Worm (Caenorhabditis elegans) whole organism, L1 larva: ENCODE data around the gene Y54G11A.9.
A peak's percentile ranks its signal among the peaks of the same experiment; 100 is the strongest.

ENCODE experiments used
- C04F5.9 ChIP-seq: sonication (generic microtip); optimal IDR thresholded peaks from 2 replicates; lab custom pipeline; 2016; ENCODE audit warnings: missing genetic modification characterization, missing compliant biosample characterization
- C16A3.4 ChIP-seq: fragments of 150-350 bp; optimal IDR thresholded peaks from 2 replicates; lab custom pipeline; 2014; ENCODE audit warnings: missing biosample characterization, missing genetic modification characterization
- C34B4.2 ChIP-seq: sonication (generic microtip); optimal IDR thresholded peaks from 2 replicates; lab custom pipeline; 2017; ENCODE audit warnings: mild to moderate bottlenecking, missing genetic modification characterization, missing compliant biosample characterization
- F16B12.6 ChIP-seq: fragments of 150-350 bp; optimal IDR thresholded peaks from 2 replicates; lab custom pipeline; 2014; ENCODE audit warnings: missing biosample characterization, missing genetic modification characterization
- aha-1 ChIP-seq: fragments of 150-350 bp; optimal IDR thresholded peaks from 2 replicates; lab custom pipeline; 2014; ENCODE audit warnings: missing biosample characterization, missing genetic modification characterization
- aly-2 ChIP-seq: fragments of 150-350 bp; optimal IDR thresholded peaks from 2 replicates; lab custom pipeline; 2014; ENCODE audit warnings: missing biosample characterization, missing genetic modification characterization
- ceh-8 ChIP-seq: fragments of 200-800 bp; sonication (Bioruptor generic); optimal IDR thresholded peaks from 2 replicates; lab custom pipeline; 2018; ENCODE audit warnings: mild to moderate bottlenecking, missing genetic modification characterization, moderate library complexity, missing compliant biosample characterization
- ceh-82 ChIP-seq, 3 experiments: fragments of 150-350 bp in 1 of 3; sonication (generic microtip) in 2 of 3; optimal IDR thresholded peaks; 2 replicates each; lab custom pipeline; 2014 to 2017; ENCODE audit warnings: missing biosample characterization in 3 of 3, missing genetic modification characterization in 3 of 3
- ceh-88 ChIP-seq: fragments of 200-800 bp; sonication (Bioruptor generic); IDR thresholded peaks from 2 replicates; pipeline ENCODE4 v1.3.6; 2022; ENCODE audit warnings: missing genetic modification characterization, missing compliant biosample characterization
- dpl-1 ChIP-seq, 3 experiments: fragments of 150-350 bp in 2 of 3; sonication (generic microtip) in 1 of 3; optimal IDR thresholded peaks; 2 replicates each; lab custom pipeline; 2014 to 2017; ENCODE audit warnings: missing biosample characterization in 3 of 3, missing genetic modification characterization in 3 of 3, missing genetic modification reagents in 3 of 3
- efl-1 ChIP-seq, 4 experiments: fragments of 150-350 bp; optimal IDR thresholded peaks in 3 of 4; peaks in 1 of 4; 1 replicate in 1 of 4; 2 replicates in 3 of 4; lab custom pipeline; 2014; ENCODE audit warnings: missing biosample characterization in 2 of 4, missing genetic modification characterization in 2 of 4, missing genetic modification reagents in 2 of 4
- egl-13 ChIP-seq: sonication (generic microtip); optimal IDR thresholded peaks from 2 replicates; lab custom pipeline; 2016; ENCODE audit warnings: missing genotype, missing genetic modification reagents, missing genetic modification characterization, missing compliant biosample characterization
- egl-27 ChIP-seq, 2 experiments: fragments of 150-350 bp in 1 of 2; sonication (generic microtip); optimal IDR thresholded peaks; 3 replicates each; lab custom pipeline; 2017 to 2018; ENCODE audit warnings: missing biosample characterization in 2 of 2, missing genetic modification characterization in 2 of 2, missing genetic modification reagents in 2 of 2
- fkh-10 ChIP-seq: sonication (generic microtip); optimal IDR thresholded peaks from 2 replicates; lab custom pipeline; 2017; ENCODE audit warnings: missing biosample characterization, missing genetic modification reagents, missing genetic modification characterization
- fkh-8 ChIP-seq: sonication (generic microtip); optimal IDR thresholded peaks from 2 replicates; lab custom pipeline; 2016; ENCODE audit warnings: mild to moderate bottlenecking, missing genetic modification characterization, missing compliant biosample characterization
- hlh-17 ChIP-seq: fragments of 200-800 bp; sonication (Bioruptor generic); optimal IDR thresholded peaks from 2 replicates; lab custom pipeline; 2018; ENCODE audit warnings: missing genetic modification characterization, mild to moderate bottlenecking, missing compliant biosample characterization, moderate library complexity, borderline replicate concordance
- hlh-4 ChIP-seq: sonication (generic microtip); optimal IDR thresholded peaks from 2 replicates; lab custom pipeline; 2016; ENCODE audit warnings: mild to moderate bottlenecking, missing genetic modification characterization, missing compliant biosample characterization
- isw-1 ChIP-seq: fragments of 200-800 bp; sonication (Bioruptor generic); IDR thresholded peaks from 2 replicates; pipeline ENCODE4 v1.3.6; 2022; ENCODE audit warnings: missing genetic modification characterization, missing compliant biosample characterization
- lin-13 ChIP-seq: fragments of 150-350 bp; optimal IDR thresholded peaks from 2 replicates; lab custom pipeline; 2014; ENCODE audit warnings: missing biosample characterization, missing genetic modification reagents, missing genetic modification characterization
- lin-14 ChIP-seq: fragments of 200-800 bp; sonication (Bioruptor generic); optimal IDR thresholded peaks from 2 replicates; lab custom pipeline; 2018; ENCODE audit warnings: mild to moderate bottlenecking, missing genetic modification characterization, moderate library complexity, missing compliant biosample characterization
- lin-15B ChIP-seq: fragments of 150-350 bp; sonication (generic microtip); optimal IDR thresholded peaks from 3 replicates; lab custom pipeline; 2014; ENCODE audit warnings: missing biosample characterization, missing genetic modification characterization
- lir-3 ChIP-seq: sonication (generic microtip); optimal IDR thresholded peaks from 2 replicates; lab custom pipeline; 2016; ENCODE audit warnings: mild to moderate bottlenecking, missing genetic modification characterization, moderate library complexity, missing compliant biosample characterization; ENCODE audit not compliant: poor library complexity
- mab-9 ChIP-seq: fragments of 200-800 bp; sonication (Bioruptor generic); IDR thresholded peaks from 2 replicates; pipeline ENCODE4 v1.3.6; 2022; ENCODE audit warnings: missing genetic modification reagents, missing genetic modification characterization, missing compliant biosample characterization
- nhr-11 ChIP-seq: fragments of 150-350 bp; optimal IDR thresholded peaks from 2 replicates; lab custom pipeline; 2014; ENCODE audit warnings: missing biosample characterization, missing genetic modification characterization
- nhr-19 ChIP-seq: fragments of 200-800 bp; sonication (Bioruptor generic); conservative IDR thresholded peaks from 2 replicates; pipeline ENCODE4 v1.3.6; 2022; ENCODE audit warnings: missing genetic modification characterization, missing compliant biosample characterization
- nhr-20 ChIP-seq: sonication (generic microtip); optimal IDR thresholded peaks from 2 replicates; lab custom pipeline; 2016; ENCODE audit warnings: mild to moderate bottlenecking, missing genetic modification characterization, missing compliant biosample characterization
- nhr-237 ChIP-seq: fragments of 150-350 bp; optimal IDR thresholded peaks from 2 replicates; lab custom pipeline; 2014; ENCODE audit warnings: missing biosample characterization, missing genetic modification characterization
- nhr-28 ChIP-seq: fragments of 150-350 bp; optimal IDR thresholded peaks from 2 replicates; lab custom pipeline; 2014; ENCODE audit warnings: missing biosample characterization, missing genetic modification characterization
- nhr-47 ChIP-seq: sonication (generic microtip); optimal IDR thresholded peaks from 2 replicates; lab custom pipeline; 2016; ENCODE audit warnings: mild to moderate bottlenecking, missing genetic modification characterization, moderate library complexity, missing compliant biosample characterization
- nhr-71 ChIP-seq: sonication (generic microtip); optimal IDR thresholded peaks from 2 replicates; lab custom pipeline; 2016; ENCODE audit warnings: mild to moderate bottlenecking, missing genetic modification characterization, moderate library complexity, missing compliant biosample characterization
- nhr-77 ChIP-seq: fragments of 150-350 bp; optimal IDR thresholded peaks from 2 replicates; lab custom pipeline; 2014; ENCODE audit warnings: missing biosample characterization, missing genetic modification characterization
- nhr-84 ChIP-seq: sonication (generic microtip); optimal IDR thresholded peaks from 2 replicates; lab custom pipeline; 2017; ENCODE audit warnings: missing biosample characterization, missing genetic modification characterization
- nhr-85 ChIP-seq: sonication (generic microtip); peaks from one replicate; lab custom pipeline; 2016; ENCODE audit warnings: missing genetic modification characterization, inconsistent platforms, missing compliant biosample characterization
- pag-3 ChIP-seq: sonication (generic microtip); optimal IDR thresholded peaks from 2 replicates; lab custom pipeline; 2017; ENCODE audit warnings: missing genetic modification characterization, mild to moderate bottlenecking, missing compliant biosample characterization, antibody characterized with exemption, borderline replicate concordance; ENCODE audit not compliant: insufficient read depth
- rnt-1 ChIP-seq: sonication (generic microtip); optimal IDR thresholded peaks from 2 replicates; lab custom pipeline; 2016; ENCODE audit warnings: mild to moderate bottlenecking, missing genetic modification characterization, moderate library complexity, missing compliant biosample characterization
- skn-1 ChIP-seq: fragments of 150-350 bp; optimal IDR thresholded peaks from 2 replicates; lab custom pipeline; 2014; ENCODE audit warnings: missing biosample characterization, missing genetic modification characterization
- snpc-4 ChIP-seq: fragments of 150-350 bp; optimal IDR thresholded peaks from 2 replicates; lab custom pipeline; 2014; ENCODE audit warnings: missing biosample characterization, missing genetic modification characterization
- snu-23 ChIP-seq: sonication (generic microtip); optimal IDR thresholded peaks from 2 replicates; lab custom pipeline; 2016; ENCODE audit warnings: missing genetic modification characterization, missing compliant biosample characterization
- sox-4 ChIP-seq: sonication (generic microtip); optimal IDR thresholded peaks from 2 replicates; lab custom pipeline; 2016; ENCODE audit warnings: missing genetic modification characterization, missing compliant biosample characterization
- swsn-7 ChIP-seq: sonication (generic microtip); optimal IDR thresholded peaks from 2 replicates; lab custom pipeline; 2016; ENCODE audit warnings: missing genetic modification characterization, missing compliant biosample characterization
- tbx-2 ChIP-seq: sonication (generic microtip); optimal IDR thresholded peaks from 2 replicates; lab custom pipeline; 2016; ENCODE audit warnings: missing genetic modification characterization, missing compliant biosample characterization
- unc-130 ChIP-seq: fragments of 150-350 bp; optimal IDR thresholded peaks from 2 replicates; lab custom pipeline; 2017; ENCODE audit warnings: missing biosample characterization, missing genetic modification characterization, inconsistent platforms
- unc-30 ChIP-seq: sonication (generic microtip); optimal IDR thresholded peaks from 2 replicates; lab custom pipeline; 2017; ENCODE audit warnings: missing biosample characterization, missing genetic modification characterization
- unc-62 ChIP-seq: fragments of 150-350 bp; optimal IDR thresholded peaks from 2 replicates; lab custom pipeline; 2014; ENCODE audit warnings: missing biosample characterization, missing genetic modification reagents, missing genetic modification characterization
- unc-86 ChIP-seq: sonication (generic microtip); optimal IDR thresholded peaks from 2 replicates; lab custom pipeline; 2016; ENCODE audit warnings: missing genetic modification characterization, missing compliant biosample characterization
- xbp-1 ChIP-seq: sonication (generic microtip); optimal IDR thresholded peaks from 2 replicates; lab custom pipeline; 2016; ENCODE audit warnings: missing genetic modification characterization, missing compliant biosample characterization

The Y54G11A.9 gene

ce11 chrII:14377796-14378195 is 31.6 kb upstream of the Y54G11A.9 start, which contains the start of gene acr-20:
Gene acr-20 (minus strand): TSS chrII:14377896.
- TF ChIP-seq efl-1 (optimal IDR thresholded peaks at IDR 0.05; lab: Kevin White, UChicago), result no peak
- no peak for TF ChIP-seq efl-1 (GFP tag; optimal IDR thresholded peaks at IDR 0.05 in 1 of 2; lab: Kevin White, UChicago)
- TF ChIP-seq rnt-1 (tag; lab: Kevin White, UChicago), result no peak
- TF ChIP-seq nhr-11 (tag; lab: Kevin White, UChicago), result no peak
- no peak for TF ChIP-seq unc-62 (GFP tag; lab: Kevin White, UChicago)
- no peak for TF ChIP-seq snu-23 (GFP tag; lab: Kevin White, UChicago)
- TF ChIP-seq nhr-71, result no peak
- no peak for TF ChIP-seq nhr-28 (tag; lab: Kevin White, UChicago)
- no peak for TF ChIP-seq pag-3 (tag; lab: Kevin White, UChicago)
- no peak for TF ChIP-seq hlh-4 (tag; lab: Kevin White, UChicago)
- no peak for TF ChIP-seq fkh-8 (tag; lab: Kevin White, UChicago)
- no peak for TF ChIP-seq xbp-1 (tag; lab: Kevin White, UChicago)
- TF ChIP-seq ceh-8, result no peak
- no peak for TF ChIP-seq egl-27 (tag; optimal IDR thresholded peaks at IDR 0.05; lab: Kevin White, UChicago)
- TF ChIP-seq lir-3 (tag; lab: Kevin White, UChicago), result no peak
- TF ChIP-seq nhr-84, result no peak
- no peak for TF ChIP-seq lin-13 (GFP tag; lab: Kevin White, UChicago)
- TF ChIP-seq ceh-88, result no peak

DNA sequence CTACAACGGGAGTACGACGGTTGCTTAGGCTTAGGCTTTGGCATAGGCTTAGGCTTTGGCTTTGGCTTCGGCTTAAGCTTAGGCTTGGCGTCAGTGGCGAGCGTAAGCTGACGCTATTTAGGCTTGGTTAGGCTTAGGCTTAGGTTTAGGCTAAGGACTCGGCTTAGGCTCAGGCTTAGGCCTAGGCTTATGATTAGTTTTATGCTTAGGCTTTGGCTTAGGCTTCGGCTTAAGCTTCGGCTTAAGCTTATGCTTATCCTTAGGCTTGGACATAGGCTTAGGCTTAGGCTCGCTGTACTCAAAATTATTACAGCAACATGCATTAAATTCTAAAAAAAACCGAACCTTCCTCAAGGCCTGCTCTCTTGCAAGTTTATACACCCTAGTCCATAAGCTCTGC is 28.4 kb upstream of the Y54G11A.9 start:
- TF ChIP-seq tbx-2, result no peak
- no peak for TF ChIP-seq snpc-4 (tag; lab: Kevin White, UChicago)
- TF ChIP-seq pag-3 (tag; lab: Kevin White, UChicago), result no peak
- TF ChIP-seq skn-1 (tag; lab: Kevin White, UChicago), result no peak
- TF ChIP-seq egl-13 (tag; lab: Kevin White, UChicago), result no peak
- no peak for TF ChIP-seq unc-30 (tag; lab: Kevin White, UChicago)
- TF ChIP-seq aly-2 (tag; lab: Kevin White, UChicago), result no peak
- no peak for TF ChIP-seq nhr-19 (GFP tag; lab: Robert Waterston, UW)

DNA sequence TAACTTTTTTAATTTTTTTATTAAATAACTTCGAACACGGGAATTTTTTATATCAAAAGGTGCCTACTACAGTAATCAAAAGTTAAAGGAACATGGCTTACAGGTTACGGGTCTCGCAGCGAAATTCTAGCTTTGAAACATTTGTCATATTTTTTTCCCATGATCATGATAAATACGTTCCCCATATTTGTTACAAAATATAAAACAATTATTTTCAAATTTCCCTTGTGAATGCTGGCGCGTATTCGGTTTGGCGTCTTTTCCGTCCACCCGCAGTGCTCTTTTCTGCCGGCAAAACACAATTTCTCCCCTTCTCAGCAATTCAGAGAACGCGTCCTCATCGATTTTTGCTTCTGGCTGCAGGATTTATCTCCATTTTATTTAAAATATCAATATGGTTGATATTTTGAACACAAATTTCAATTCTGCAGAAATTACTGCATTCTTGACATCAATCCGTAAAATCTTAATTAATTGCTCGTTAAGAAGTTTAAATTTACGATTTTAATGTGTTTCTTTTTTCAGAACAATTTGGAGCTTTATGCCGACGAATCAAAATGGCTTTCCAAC is 19.0 kb upstream of the Y54G11A.9 start, which contains the start of gene imb-2:
TSS of gene imb-2 (plus strand) at position 520 of the 570 bp plus-strand sequence.
- TF ChIP-seq ceh-82 (tag; optimal IDR thresholded peaks at IDR 0.05; lab: Kevin White, UChicago) (peak in 1 of 3 experiments; percentile 62), xbp-1 (tag; lab: Kevin White, UChicago) (peak; percentile 9), nhr-85 (tag; lab: Kevin White, UChicago) (peak; percentile 19), nhr-77 (tag; lab: Kevin White, UChicago) (peak; percentile 72), nhr-11 (tag; lab: Kevin White, UChicago) (no peak), lin-15B (peak; percentile 58), lin-14 (GFP tag; lab: Kevin White, UChicago) (peak; percentile 75), mab-9 (GFP tag; lab: Robert Waterston, UW) (no peak), nhr-47 (tag; lab: Kevin White, UChicago) (peak; percentile 46), nhr-71 (peak; percentile 73), snu-23 (GFP tag; lab: Kevin White, UChicago) (peak; percentile 46), snpc-4 (tag; lab: Kevin White, UChicago) (peak; percentile 34), fkh-10 (peak; percentile 5), skn-1 (tag; lab: Kevin White, UChicago) (no peak), unc-86 (tag; lab: Kevin White, UChicago) (peak; percentile 33), hlh-17 (GFP tag; lab: Kevin White, UChicago) (no peak), lin-13 (GFP tag; lab: Kevin White, UChicago) (peak; percentile 49), dpl-1 (GFP tag; optimal IDR thresholded peaks at IDR 0.05; lab: Kevin White, UChicago) (peak; percentile 60 to 83 (median 72)), rnt-1 (tag; lab: Kevin White, UChicago) (peak; percentile 32), tbx-2 (peak; percentile 4), isw-1 (peak; percentile 9; the same call in 1 of the 2 replicates), nhr-237 (no peak), nhr-20 (tag; lab: Kevin White, UChicago) (peak; percentile 30), pag-3 (tag; lab: Kevin White, UChicago) (no peak), C16A3.4 (peak; percentile 51), F16B12.6 (tag; lab: Kevin White, UChicago) (peak; percentile 51), swsn-7 (tag; lab: Kevin White, UChicago) (peak; percentile 45), unc-130 (no peak), C34B4.2 (no peak), fkh-8 (tag; lab: Kevin White, UChicago) (peak; percentile 70), aha-1 (tag; lab: Kevin White, UChicago) (no peak), C04F5.9 (tag; lab: Kevin White, UChicago) (no peak), sox-4 (tag; lab: Kevin White, UChicago) (no peak)
